Fruit fly (Drosophila melanogaster): ENCODE data around the gene wac.

Gene wac

DNA sequence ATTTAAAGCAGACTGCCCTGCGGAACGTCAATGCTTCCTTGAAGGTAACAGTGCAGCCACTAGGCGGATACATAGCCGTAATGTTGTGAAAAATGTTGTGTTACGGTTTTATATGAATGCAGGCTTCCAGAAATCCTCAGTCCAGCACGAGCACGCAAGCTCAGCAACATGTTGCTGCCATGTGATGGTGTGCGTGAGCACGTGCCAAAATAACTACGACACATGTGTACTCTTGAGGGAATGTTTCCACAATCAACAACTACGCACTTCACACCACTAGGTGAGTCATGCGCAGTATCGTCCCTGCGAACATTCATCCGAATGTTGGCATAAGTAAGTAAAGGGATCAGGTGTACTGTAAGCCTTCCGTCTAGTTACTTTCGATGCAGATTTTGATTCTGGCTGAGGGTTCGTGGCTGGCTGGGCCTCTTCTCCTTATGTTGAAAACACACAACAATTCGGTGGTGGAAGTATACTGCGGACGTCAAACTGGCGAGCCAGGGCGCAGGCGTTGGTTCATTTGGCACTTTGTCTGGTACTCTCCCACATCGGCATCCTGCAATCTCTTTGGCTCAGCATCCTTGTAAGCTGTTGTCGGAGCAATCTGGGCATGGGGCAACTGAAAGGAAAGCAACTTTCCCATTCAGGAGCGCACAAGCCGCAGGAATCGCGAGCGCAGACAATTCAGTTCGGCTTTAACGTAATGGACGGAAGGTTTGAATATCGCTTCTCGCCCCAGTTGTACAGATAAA lies 18.9 kb downstream of the wac start, which contains the start of gene RhoGEF3 (continued):
- TF ChIP-seq peb (GFP tag; IDR thresholded peaks at IDR 0.05) (no peak), mam (GFP tag; optimal IDR thresholded peaks at IDR 0.05) (no peak), CG33557 (GFP tag; optimal IDR thresholded peaks at IDR 0.05) (no peak), nom (GFP tag; optimal IDR thresholded peaks at IDR 0.05) (no peak), Deaf1 (tag; optimal IDR thresholded peaks at IDR 0.05) (peak; percentile 57), Hr51 (GFP tag; optimal IDR thresholded peaks at IDR 0.05) (no peak), bbx (GFP tag; IDR thresholded peaks at IDR 0.05; ENCODE audit: partially characterized antibody) (no peak), caup (GFP tag; optimal IDR thresholded peaks at IDR 0.05; ENCODE audit: severe bottlenecking) (no peak), odd (GFP tag; optimal IDR thresholded peaks at IDR 0.05) (no peak), CG7271 (tag; optimal IDR thresholded peaks at IDR 0.05) (no peak), Atf3 (GFP tag; optimal IDR thresholded peaks at IDR 0.05) (no peak), row (GFP tag; IDR thresholded peaks at IDR 0.05) (no peak), CG6683 (GFP tag; optimal IDR thresholded peaks at IDR 0.05) (no peak), HLH4C (GFP tag; IDR thresholded peaks at IDR 0.05; ENCODE audit: partially characterized antibody) (no peak), run (tag; optimal IDR thresholded peaks at IDR 0.05) (no peak), ERR (GFP tag; optimal IDR thresholded peaks at IDR 0.05) (no peak), pho (GFP tag; optimal IDR thresholded peaks at IDR 0.05) (no peak), Aef1 (GFP tag; IDR thresholded peaks at IDR 0.05) (no peak), sima (GFP tag; optimal IDR thresholded peaks at IDR 0.05) (no peak), CG6765 (GFP tag; optimal IDR thresholded peaks at IDR 0.05) (no peak), CG8478 (optimal IDR thresholded peaks at IDR 0.05) (no peak), Dll (GFP tag; IDR thresholded peaks at IDR 0.05; ENCODE audit: partially characterized antibody) (no peak), Hmx (GFP tag; optimal IDR thresholded peaks at IDR 0.05) (no peak), CG17912 (GFP tag; optimal IDR thresholded peaks at IDR 0.05) (no peak), Lhr (GFP tag; optimal IDR thresholded peaks at IDR 0.05) (no peak), unpg (GFP tag; optimal IDR thresholded peaks at IDR 0.05) (no peak), CG2199 (GFP tag; IDR thresholded peaks at IDR 0.05) (0 out of 3 replicates have a peak, but pooled peaks have one; percentile 30), cg (GFP tag; optimal IDR thresholded peaks at IDR 0.05) (peak; percentile 46), CG1647 (GFP tag; optimal IDR thresholded peaks at IDR 0.05) (no peak), CG9932 (GFP tag; IDR thresholded peaks at IDR 0.05) (no peak), Xbp1 (GFP tag; optimal IDR thresholded peaks at IDR 0.05) (no peak), tio (GFP tag; optimal IDR thresholded peaks at IDR 0.05) (no peak), Mrtf (GFP tag; IDR thresholded peaks at IDR 0.05) (no peak), CG6854 (GFP tag; optimal IDR thresholded peaks at IDR 0.05) (no peak), dan (GFP tag; IDR thresholded peaks at IDR 0.05) (no peak), sisA (GFP tag; IDR thresholded peaks at IDR 0.05) (no peak), CG1832 (GFP tag; optimal IDR thresholded peaks at IDR 0.05) (no peak), CG34224 (GFP tag; IDR thresholded peaks at IDR 0.05; ENCODE audit: partially characterized antibody) (no peak), CG11560 (tag; IDR thresholded peaks at IDR 0.05) (no peak), Fer1 (GFP tag; optimal IDR thresholded peaks at IDR 0.05) (no peak), CG15479 (GFP tag; optimal IDR thresholded peaks at IDR 0.05) (no peak), MBD-R2 (GFP tag; IDR thresholded peaks at IDR 0.05) (no peak), sqz (GFP tag; optimal IDR thresholded peaks at IDR 0.05) (no peak), zen2 (GFP tag; IDR thresholded peaks at IDR 0.05; ENCODE audit: partially characterized antibody) (no peak), ssp (GFP tag; IDR thresholded peaks at IDR 0.05) (no peak), scrt (GFP tag; optimal IDR thresholded peaks at IDR 0.05) (peak; percentile 74), Med (GFP tag) (peak; percentile 23), dmrt11E (tag; optimal IDR thresholded peaks at IDR 0.05) (no peak), CG3726 (GFP tag; IDR thresholded peaks at IDR 0.05) (no peak)

Measured in whole organism, embryonic.